Fruit fly (Drosophila melanogaster) whole organism, prepupa: ENCODE data around the gene car.

Experiments used
- CG11902 ChIP-seq: fragments of 200-800 bp; sonication (Bioruptor generic); optimal IDR thresholded peaks from 3 replicates; lab custom pipeline; 2016; ENCODE audit warnings: missing biosample characterization, missing genetic modification characterization
- CG16779 ChIP-seq: fragments of 200-800 bp; sonication (Bioruptor generic); optimal IDR thresholded peaks from 3 replicates; lab custom pipeline; 2017; ENCODE audit warnings: missing biosample characterization, mild to moderate bottlenecking, missing genetic modification characterization
- CG3032 ChIP-seq: fragments of 200-800 bp; optimal IDR thresholded peaks from 2 replicates; lab custom pipeline; 2019; ENCODE audit warnings: missing biosample characterization, mild to moderate bottlenecking, missing genetic modification characterization, moderate library complexity
- Ets21C ChIP-seq: fragments of 200-800 bp; sonication (Bioruptor generic); optimal IDR thresholded peaks from 3 replicates; lab custom pipeline; 2016; ENCODE audit warnings: missing biosample characterization, missing genetic modification characterization
- Hr4 ChIP-seq: fragments of 200-800 bp; sonication (Bioruptor generic); optimal IDR thresholded peaks from 3 replicates; lab custom pipeline; 2016; ENCODE audit warnings: missing biosample characterization, missing genetic modification characterization
- Sox102F ChIP-seq: fragments of 200-800 bp; sonication (Bioruptor generic); optimal IDR thresholded peaks from 2 replicates; lab custom pipeline; 2016; ENCODE audit warnings: missing biosample characterization, mild to moderate bottlenecking, missing genetic modification characterization
- spab ChIP-seq: fragments of 200-800 bp; sonication (Bioruptor generic); optimal IDR thresholded peaks from 2 replicates; lab custom pipeline; 2017; ENCODE audit warnings: missing biosample characterization, mild to moderate bottlenecking, missing genetic modification characterization, missing genetic modification reagents
- topi ChIP-seq: fragments of 200-800 bp; sonication (Bioruptor generic); optimal IDR thresholded peaks from 3 replicates; lab custom pipeline; 2016; ENCODE audit warnings: missing biosample characterization, missing genetic modification characterization

DNA sequence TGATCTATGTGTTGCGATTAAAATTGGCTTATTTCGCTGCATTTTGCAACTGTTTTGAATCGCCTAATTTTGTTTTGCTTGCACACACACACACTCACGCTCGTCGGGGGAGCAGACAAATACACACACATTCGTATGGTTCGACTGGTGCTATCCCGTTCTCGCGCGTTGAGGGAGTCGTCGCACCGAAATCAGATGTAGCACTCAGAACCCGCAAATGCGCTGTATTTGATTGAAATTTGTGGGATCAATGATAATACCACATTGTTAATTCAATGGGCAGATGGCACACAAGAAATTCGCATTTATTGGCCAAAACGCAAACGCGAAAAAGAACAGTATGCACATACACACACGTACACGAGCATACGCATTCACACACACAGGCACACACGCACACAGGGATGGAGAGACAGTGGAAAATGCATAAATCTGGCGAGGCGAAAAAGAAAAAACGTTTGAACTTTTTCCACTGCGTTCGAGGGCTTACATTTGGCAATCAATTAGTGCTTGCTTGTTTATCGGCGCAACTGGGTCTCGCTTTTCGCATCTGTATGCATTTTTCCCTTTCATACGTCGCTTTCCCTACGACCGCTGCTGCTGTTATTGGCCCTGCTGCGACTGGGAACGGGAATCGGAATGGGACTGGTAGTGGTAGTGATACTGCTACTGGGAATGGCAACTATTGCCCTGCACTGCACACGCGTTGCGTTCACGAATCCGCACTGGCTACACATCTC, 13.3 kb downstream of the car start:
- TF ChIP-seq spab (GFP tag; lab: Kevin White, UChicago) (no peak), Hr4 (GFP tag; lab: Kevin White, UChicago) (no peak), CG16779 (no peak), CG3032 (tag; lab: Kevin White, UChicago) (no peak), topi (no peak), CG11902 (no peak), Sox102F (no peak), Ets21C (GFP tag; lab: Kevin White, UChicago) (no peak)
